Worm (Caenorhabditis elegans) whole organism, L2 larva: Measurements from ENCODE around the gene M01F1.9.
"Not testable (repeated sequence)": the region's sequence is repeated elsewhere in the genome, so short reads cannot be mapped to it uniquely, and the experiment has no call there.

Experiments used
- blmp-1 ChIP-seq: sonication (generic microtip); optimal IDR thresholded peaks from 2 replicates; lab custom pipeline; 2017; ENCODE audit warnings: missing genetic modification characterization, mild to moderate bottlenecking, missing compliant biosample characterization, antibody characterized with exemption, moderate library complexity; ENCODE audit not compliant: insufficient read depth
- ceh-82 ChIP-seq: fragments of 150-350 bp; optimal IDR thresholded peaks from 2 replicates; lab custom pipeline; 2014; ENCODE audit warnings: missing biosample characterization, missing genetic modification characterization
- egl-27 ChIP-seq: sonication (generic microtip); optimal IDR thresholded peaks from 3 replicates; lab custom pipeline; 2017; ENCODE audit warnings: missing biosample characterization, missing genetic modification reagents, missing genetic modification characterization
- elt-1 ChIP-seq: fragments of 150-350 bp; optimal IDR thresholded peaks from 2 replicates; lab custom pipeline; 2014; ENCODE audit warnings: missing biosample characterization, missing genetic modification characterization
- lin-13 ChIP-seq: fragments of 150-350 bp; optimal IDR thresholded peaks from 2 replicates; lab custom pipeline; 2014; ENCODE audit warnings: missing biosample characterization, missing genetic modification reagents, missing genetic modification characterization

DNA sequence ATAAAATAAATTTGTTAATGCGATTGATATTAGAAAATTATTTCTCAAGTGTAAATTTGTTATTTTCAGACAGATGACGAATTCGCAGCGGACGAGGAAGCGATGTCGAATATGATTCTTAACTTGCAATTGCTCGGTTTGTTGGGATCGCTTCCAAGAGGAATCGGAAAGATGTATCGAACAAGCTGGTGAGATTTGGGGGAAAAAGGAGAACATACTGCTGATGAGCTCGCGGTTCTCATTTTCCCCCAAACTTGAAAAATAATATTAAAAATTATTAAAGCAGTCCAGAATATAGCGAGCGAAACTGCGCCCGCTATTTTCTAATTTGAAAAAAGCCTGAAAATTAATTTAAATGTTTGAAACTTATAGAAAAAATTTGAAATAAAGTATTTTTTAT lies 45.4 kb downstream of the M01F1.9 start, which contains the start of gene C34C12.2:
- TF ChIP-seq blmp-1 (tag; lab: Kevin White, UChicago); ceh-82; lin-13 (GFP tag; lab: Kevin White, UChicago); elt-1; egl-27 (tag; lab: Kevin White, UChicago): not testable (repeated sequence)
